Fruit fly (Drosophila melanogaster) whole organism, embryonic: Measurements from ENCODE around the gene CG42823.

Experiments used
- Bgb ChIP-seq: fragments of 200-800 bp; sonication (Bioruptor generic); IDR thresholded peaks from 2 replicates; pipeline ENCODE4 v1.3.6; 2022; ENCODE audit warnings: missing biosample characterization, missing genetic modification characterization; ENCODE audit not compliant: partially characterized antibody
- CG10274 ChIP-seq: fragments of 200-800 bp; sonication (Bioruptor generic); optimal IDR thresholded peaks from 3 replicates; lab custom pipeline; 2017; ENCODE audit warnings: missing biosample characterization, mild to moderate bottlenecking, missing genetic modification characterization
- CG10654 ChIP-seq: fragments of 200-800 bp; sonication (Bioruptor generic); optimal IDR thresholded peaks from 2 replicates; lab custom pipeline; 2016; ENCODE audit warnings: missing biosample characterization, missing genetic modification characterization
- CG11723 ChIP-seq: fragments of 200-800 bp; sonication (Bioruptor generic); optimal IDR thresholded peaks from 2 replicates; lab custom pipeline; 2017; ENCODE audit warnings: missing biosample characterization, mild to moderate bottlenecking, missing genetic modification characterization
- CG12155 ChIP-seq: fragments of 200-800 bp; sonication (Bioruptor generic); optimal IDR thresholded peaks from 3 replicates; lab custom pipeline; 2016; ENCODE audit warnings: missing biosample characterization, missing genetic modification characterization
- CG12219 ChIP-seq: fragments of 200-800 bp; sonication (Bioruptor generic); optimal IDR thresholded peaks from 3 replicates; lab custom pipeline; 2018; ENCODE audit warnings: missing biosample characterization, mild to moderate bottlenecking, missing genetic modification characterization
- CG12744 ChIP-seq: fragments of 200-800 bp; sonication (Bioruptor generic); optimal IDR thresholded peaks from 2 replicates; lab custom pipeline; 2016; ENCODE audit warnings: missing biosample characterization, missing genetic modification characterization
- CG14965 ChIP-seq: fragments of 200-800 bp; sonication (Bioruptor generic); optimal IDR thresholded peaks from 2 replicates; lab custom pipeline; 2016; ENCODE audit warnings: missing biosample characterization, missing genetic modification characterization, borderline replicate concordance
- CG15696 ChIP-seq: fragments of 200-800 bp; sonication (Bioruptor generic); optimal IDR thresholded peaks from 2 replicates; lab custom pipeline; 2019; ENCODE audit warnings: missing biosample characterization, mild to moderate bottlenecking, missing genetic modification characterization, moderate library complexity
- CG18011 ChIP-seq: fragments of 200-800 bp; sonication (Bioruptor generic); optimal IDR thresholded peaks from 2 replicates; lab custom pipeline; 2017; ENCODE audit warnings: missing biosample characterization, missing genetic modification characterization, mild to moderate bottlenecking, moderate library complexity, missing genotype
- CG18619 ChIP-seq: fragments of 200-800 bp; sonication (Bioruptor generic); optimal IDR thresholded peaks from 3 replicates; lab custom pipeline; 2017; ENCODE audit warnings: missing biosample characterization, mild to moderate bottlenecking, missing genetic modification characterization
- CG2199 ChIP-seq: fragments of 200-800 bp; sonication (Bioruptor generic); IDR thresholded peaks from 3 replicates; pipeline ENCODE4 v1.3.6; 2022; ENCODE audit warnings: missing biosample characterization, missing genetic modification characterization
- CG32767 ChIP-seq: fragments of 200-800 bp; sonication (Bioruptor generic); IDR thresholded peaks from 2 replicates; pipeline ENCODE4 v1.3.6; 2022; ENCODE audit warnings: missing biosample characterization, missing genetic modification characterization
- CG33213 ChIP-seq: fragments of 200-800 bp; sonication (Bioruptor generic); optimal IDR thresholded peaks from 3 replicates; lab custom pipeline; 2016; ENCODE audit warnings: missing biosample characterization, missing genetic modification characterization
- CG42726 ChIP-seq: fragments of 200-800 bp; sonication (Bioruptor generic); IDR thresholded peaks from 2 replicates; pipeline ENCODE4 v1.3.6; 2022; ENCODE audit warnings: missing biosample characterization, missing genetic modification characterization; ENCODE audit not compliant: partially characterized antibody
- CG4820 ChIP-seq: fragments of 200-800 bp; sonication (Bioruptor generic); optimal IDR thresholded peaks from 3 replicates; lab custom pipeline; 2016; ENCODE audit warnings: missing biosample characterization, missing genetic modification characterization
- CG6654 ChIP-seq: fragments of 200-800 bp; sonication (Bioruptor generic); optimal IDR thresholded peaks from 2 replicates; lab custom pipeline; 2017; ENCODE audit warnings: missing biosample characterization, mild to moderate bottlenecking, missing genetic modification characterization
- CG8089 ChIP-seq: fragments of 200-800 bp; sonication (Bioruptor generic); optimal IDR thresholded peaks from 3 replicates; lab custom pipeline; 2016; ENCODE audit warnings: missing biosample characterization, missing genetic modification characterization
- CG8290 ChIP-seq, 3 experiments: fragments of 200-800 bp; sonication (Bioruptor generic); optimal IDR thresholded peaks; 2 replicates each; lab custom pipeline; 2016 to 2019; ENCODE audit warnings: missing biosample characterization in 3 of 3, missing genetic modification characterization in 3 of 3, mild to moderate bottlenecking in 2 of 3, moderate library complexity in 1 of 3
- CG8359 ChIP-seq: fragments of 200-800 bp; sonication (Bioruptor generic); optimal IDR thresholded peaks from 2 replicates; lab custom pipeline; 2017; ENCODE audit warnings: missing biosample characterization, mild to moderate bottlenecking, missing genetic modification characterization, borderline replicate concordance
- CG8924 ChIP-seq: fragments of 200-800 bp; optimal IDR thresholded peaks from 3 replicates; lab custom pipeline; 2019; ENCODE audit warnings: missing biosample characterization, mild to moderate bottlenecking, missing genetic modification characterization, moderate library complexity
- CkIIα-i1 ChIP-seq: fragments of 200-800 bp; sonication (Bioruptor generic); IDR thresholded peaks from 2 replicates; pipeline ENCODE4 v1.3.6; 2022; ENCODE audit warnings: missing biosample characterization, missing genetic modification characterization
- CrebB ChIP-seq: fragments of 200-800 bp; sonication (Bioruptor generic); optimal IDR thresholded peaks from 3 replicates; lab custom pipeline; 2018; ENCODE audit warnings: missing biosample characterization, mild to moderate bottlenecking, missing genetic modification characterization
- Dip3 ChIP-seq: fragments of 200-800 bp; sonication (Bioruptor generic); optimal IDR thresholded peaks from 3 replicates; lab custom pipeline; 2016; ENCODE audit warnings: missing biosample characterization, missing genetic modification characterization
- Gsc ChIP-seq: fragments of 200-800 bp; sonication (Bioruptor generic); IDR thresholded peaks from 2 replicates; pipeline ENCODE4 v1.3.6; 2022; ENCODE audit warnings: missing biosample characterization, missing genetic modification characterization
- Hr51 ChIP-seq, 2 experiments: fragments of 200-800 bp; sonication (Bioruptor generic); optimal IDR thresholded peaks; 2 replicates in 1 of 2; 3 replicates in 1 of 2; lab custom pipeline; 2016 to 2018; ENCODE audit warnings: missing biosample characterization in 2 of 2, missing genetic modification characterization in 2 of 2, mild to moderate bottlenecking in 1 of 2, moderate library complexity in 1 of 2
- Hr78 ChIP-seq, 2 experiments: fragments of 200-800 bp in 1 of 2; fragments of >200 bp in 1 of 2; sonication (Bioruptor generic) in 1 of 2; optimal IDR thresholded peaks; 2 replicates each; lab custom pipeline; 2017 to 2019; ENCODE audit warnings: missing biosample characterization in 2 of 2, missing genetic modification characterization in 2 of 2, mild to moderate bottlenecking in 1 of 2, moderate library complexity in 1 of 2
- Kr ChIP-seq: fragments of 200-800 bp; sonication (Bioruptor generic); optimal IDR thresholded peaks from 2 replicates; lab custom pipeline; 2017; ENCODE audit warnings: missing biosample characterization, mild to moderate bottlenecking, missing genetic modification characterization
- Lhr ChIP-seq: fragments of 200-800 bp; sonication (Bioruptor generic); optimal IDR thresholded peaks from 3 replicates; lab custom pipeline; 2017; ENCODE audit warnings: mild to moderate bottlenecking, missing biosample characterization, missing genetic modification reagents, missing genetic modification characterization
- Lpt ChIP-seq: fragments of >200 bp; optimal IDR thresholded peaks from 2 replicates; lab custom pipeline; 2018; ENCODE audit warnings: missing biosample characterization, missing genetic modification characterization
- MESR4 ChIP-seq: fragments of 200-800 bp; sonication (Bioruptor generic); optimal IDR thresholded peaks from 2 replicates; lab custom pipeline; 2018; ENCODE audit warnings: missing biosample characterization, mild to moderate bottlenecking, missing genetic modification characterization, moderate library complexity
- Opbp ChIP-seq: fragments of 200-800 bp; sonication (Bioruptor generic); IDR thresholded peaks from 3 replicates; pipeline ENCODE4 v1.3.6; 2022; ENCODE audit warnings: missing biosample characterization, missing genetic modification characterization; ENCODE audit not compliant: partially characterized antibody
- TFAM ChIP-seq: fragments of 200-800 bp; sonication (Bioruptor generic); optimal IDR thresholded peaks from 2 replicates; lab custom pipeline; 2017; ENCODE audit warnings: missing biosample characterization, missing genetic modification characterization, inconsistent platforms
- abd-A ChIP-seq: fragments of 200-800 bp; sonication (Bioruptor generic); optimal IDR thresholded peaks from 3 replicates; lab custom pipeline; 2019; ENCODE audit warnings: missing biosample characterization, mild to moderate bottlenecking, missing genetic modification characterization, moderate library complexity
- ash1 ChIP-seq: fragments of 200-800 bp; sonication (Bioruptor generic); optimal IDR thresholded peaks from 2 replicates; lab custom pipeline; 2018; ENCODE audit warnings: missing biosample characterization, mild to moderate bottlenecking, missing genetic modification characterization
- btn ChIP-seq: fragments of 200-800 bp; sonication (Bioruptor generic); optimal IDR thresholded peaks from 2 replicates; lab custom pipeline; 2016; ENCODE audit warnings: missing biosample characterization, missing genetic modification characterization
- chn ChIP-seq: fragments of 200-800 bp; sonication (Bioruptor generic); optimal IDR thresholded peaks from 2 replicates; lab custom pipeline; 2016; ENCODE audit warnings: missing biosample characterization, missing genetic modification characterization
- crc ChIP-seq: fragments of 200-800 bp; sonication (Bioruptor generic); optimal IDR thresholded peaks from 2 replicates; lab custom pipeline; 2016; ENCODE audit warnings: missing biosample characterization, missing genetic modification characterization
- croc ChIP-seq: fragments of 200-800 bp; sonication (Bioruptor generic); conservative IDR thresholded peaks from 3 replicates; pipeline ENCODE4 v1.3.6; 2022; ENCODE audit warnings: missing biosample characterization, missing genetic modification characterization
- dmrt99B ChIP-seq: fragments of 200-800 bp; sonication (Bioruptor generic); optimal IDR thresholded peaks from 2 replicates; lab custom pipeline; 2018; ENCODE audit warnings: missing biosample characterization, mild to moderate bottlenecking, missing genetic modification characterization, moderate library complexity
- dysf ChIP-seq: fragments of 200-800 bp; sonication (Bioruptor generic); IDR thresholded peaks from 3 replicates; pipeline ENCODE4 v1.3.6; 2022; ENCODE audit warnings: missing biosample characterization, missing genetic modification characterization
- ems ChIP-seq: fragments of 200-800 bp; sonication (Bioruptor generic); optimal IDR thresholded peaks from 3 replicates; lab custom pipeline; 2016; ENCODE audit warnings: missing biosample characterization, missing genetic modification characterization
- eyg ChIP-seq: fragments of 200-800 bp; sonication (Bioruptor generic); optimal IDR thresholded peaks from 3 replicates; lab custom pipeline; 2016; ENCODE audit warnings: missing biosample characterization, missing genetic modification characterization
- fru ChIP-seq: fragments of >200 bp; optimal IDR thresholded peaks from 2 replicates; lab custom pipeline; 2017
- h ChIP-seq: fragments of >200 bp; optimal IDR thresholded peaks from 2 replicates; lab custom pipeline; 2017
- mld ChIP-seq: fragments of 200-800 bp; sonication (Bioruptor generic); IDR thresholded peaks from 3 replicates; pipeline ENCODE4 v1.3.6; 2022; ENCODE audit warnings: missing biosample characterization, missing genetic modification characterization; ENCODE audit not compliant: partially characterized antibody
- rib ChIP-seq: fragments of 200-800 bp; sonication (Bioruptor generic); IDR thresholded peaks from 2 replicates; pipeline ENCODE4 v1.3.6; 2022; ENCODE audit warnings: missing biosample characterization, missing genetic modification characterization
- salm ChIP-seq: fragments of 200-800 bp; sonication (Bioruptor generic); optimal IDR thresholded peaks from 2 replicates; lab custom pipeline; 2018; ENCODE audit warnings: missing biosample characterization, mild to moderate bottlenecking, missing genetic modification characterization
- sug ChIP-seq: fragments of 200-800 bp; optimal IDR thresholded peaks from 2 replicates; lab custom pipeline; 2019; ENCODE audit warnings: missing biosample characterization, mild to moderate bottlenecking, missing genetic modification characterization, moderate library complexity

The CG42823 gene

DNA sequence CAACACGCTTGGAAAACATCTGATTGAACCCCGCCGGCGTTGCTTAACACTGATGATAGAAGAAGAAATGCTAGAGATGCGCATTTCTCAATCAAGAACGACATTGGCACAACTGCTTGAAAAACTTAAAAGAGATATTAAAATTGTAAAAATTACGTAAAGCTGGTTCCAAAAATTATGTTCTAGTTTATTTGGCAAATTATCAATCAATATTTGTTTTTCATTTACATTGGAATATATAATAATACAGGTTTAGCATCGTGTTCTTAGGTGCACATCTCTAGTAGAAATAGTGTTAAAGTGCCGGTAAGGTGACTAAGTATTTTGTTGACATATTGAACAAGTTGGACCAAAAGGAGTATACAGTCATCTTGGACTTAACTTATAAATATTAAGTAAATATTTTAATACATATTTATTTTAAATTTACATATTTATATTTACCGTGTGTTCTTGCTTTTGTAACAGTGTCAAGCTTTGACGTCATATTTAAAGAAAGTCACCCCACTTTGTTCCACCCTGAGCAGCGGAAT is 13.5 kb downstream of the CG42823 start, which contains the start of the genes Brf and sds22 (continued):
- TF ChIP-seq eyg (GFP tag; lab: Kevin White, UChicago) (peak; percentile 80), croc (peak; percentile 93), abd-A (tag; lab: Kevin White, UChicago) (no peak), CG8359 (GFP tag; lab: Kevin White, UChicago) (peak; percentile 80), Opbp (GFP tag; lab: Robert Waterston, UW) (peak; percentile 53; the same call in 1 of the 3 replicates), Gsc (peak; percentile 76), CG15696 (tag; lab: Kevin White, UChicago) (peak; percentile 98), CG14965 (GFP tag; lab: Kevin White, UChicago) (peak; percentile 48), CG12155 (GFP tag; lab: Kevin White, UChicago) (peak; percentile 96), TFAM (GFP tag; lab: Kevin White, UChicago) (peak; percentile 67), h (no peak), mld (GFP tag; lab: Robert Waterston, UW) (peak; percentile 43; the same call in 1 of the 3 replicates), CG4820 (GFP tag; lab: Kevin White, UChicago) (peak; percentile 96), ash1 (GFP tag; lab: Kevin White, UChicago) (peak; percentile 15), MESR4 (peak; percentile 36), Bgb (GFP tag; lab: Robert Waterston, UW) (peak; percentile 74), Hr51 (GFP tag; optimal IDR thresholded peaks at IDR 0.05; lab: Kevin White, UChicago) (peak; percentile 92 to 95), CrebB (tag; lab: Kevin White, UChicago) (peak; percentile 88), CG8924 (tag; lab: Kevin White, UChicago) (peak; percentile 96), CG8290 (GFP tag; optimal IDR thresholded peaks at IDR 0.05; lab: Kevin White, UChicago) (peak; percentile 96), CG8290 (tag; optimal IDR thresholded peaks at IDR 0.05; lab: Kevin White, UChicago) (peak; percentile 71 to 88), CG18619 (GFP tag; lab: Kevin White, UChicago) (peak; percentile 92), CG6654 (GFP tag; lab: Kevin White, UChicago) (peak; percentile 81), ems (GFP tag; lab: Kevin White, UChicago) (peak; percentile 96), Lhr (GFP tag; lab: Kevin White, UChicago) (peak; percentile 84), CG42726 (GFP tag; lab: Robert Waterston, UW) (no peak), Lpt (GFP tag; lab: Kevin White, UChicago) (no peak), crc (GFP tag; lab: Kevin White, UChicago) (peak; percentile 88), salm (tag; lab: Kevin White, UChicago) (peak; percentile 78), Hr78 (GFP tag; optimal IDR thresholded peaks at IDR 0.05; lab: Kevin White, UChicago) (peak in 1 of 2 experiments; percentile 77), CG12219 (peak; percentile 86), CG11723 (GFP tag; lab: Kevin White, UChicago) (peak; percentile 88), chn (GFP tag; lab: Kevin White, UChicago) (peak; percentile 97), fru (lab: Kevin White, UChicago) (no peak), CG2199 (peak; percentile 70; the same call in 1 of the 3 replicates), CG33213 (GFP tag; lab: Kevin White, UChicago) (peak; percentile 94), CG32767 (GFP tag; lab: Robert Waterston, UW) (peak; percentile 92), dysf (GFP tag; lab: Robert Waterston, UW) (peak; percentile 96), dmrt99B (tag; lab: Kevin White, UChicago) (peak; percentile 93), CG12744 (peak; percentile 93), CG10654 (GFP tag; lab: Kevin White, UChicago) (peak; percentile 95), Kr (GFP tag; lab: Kevin White, UChicago) (peak; percentile 33), sug (tag; lab: Kevin White, UChicago) (peak; percentile 97), Dip3 (peak; percentile 97), btn (GFP tag; lab: Kevin White, UChicago) (peak; percentile 84), CkIIα-i1 (GFP tag; lab: Robert Waterston, UW) (no peak), CG8089 (peak; percentile 93), CG10274 (GFP tag; lab: Kevin White, UChicago) (peak; percentile 81), CG18011 (GFP tag; lab: Kevin White, UChicago) (peak; percentile 84), rib (GFP tag; lab: Robert Waterston, UW) (peak; percentile 93)
